Worm (Caenorhabditis elegans) whole organism, early embryonic: ENCODE measurements around the gene F28F8.9.
"Not testable (repeated sequence)": the region's sequence is repeated elsewhere in the genome, so short reads cannot be mapped to it uniquely, and the experiment has no call there.

Source experiments
- B0310.2 ChIP-seq: sonication (generic microtip); optimal IDR thresholded peaks from 2 replicates; lab custom pipeline; 2016; ENCODE audit warnings: mild to moderate bottlenecking, missing genetic modification characterization, missing compliant biosample characterization
- F13C5.2 ChIP-seq: sonication (generic microtip); optimal IDR thresholded peaks from 2 replicates; lab custom pipeline; 2017; ENCODE audit warnings: mild to moderate bottlenecking, missing genetic modification characterization, inconsistent platforms, missing compliant biosample characterization
- aly-1 ChIP-seq: sonication (generic microtip); optimal IDR thresholded peaks from 2 replicates; lab custom pipeline; 2016; ENCODE audit warnings: missing genetic modification characterization, missing compliant biosample characterization
- ama-1 ChIP-seq: fragments of 150-350 bp; optimal IDR thresholded peaks from 2 replicates; lab custom pipeline; 2014
- ceh-13 ChIP-seq: fragments of 200-800 bp; sonication (Bioruptor generic); optimal IDR thresholded peaks from 2 replicates; lab custom pipeline; 2018; ENCODE audit warnings: mild to moderate bottlenecking, missing genetic modification characterization, missing compliant biosample characterization
- ceh-36 ChIP-seq: sonication (generic microtip); optimal IDR thresholded peaks from 2 replicates; lab custom pipeline; 2016; ENCODE audit warnings: missing genetic modification characterization, inconsistent platforms, missing compliant biosample characterization
- ets-7 ChIP-seq: sonication (generic microtip); optimal IDR thresholded peaks from 2 replicates; lab custom pipeline; 2016; ENCODE audit warnings: missing genotype, missing genetic modification characterization, missing compliant biosample characterization
- flt-1 ChIP-seq: fragments of 200-800 bp; sonication (Bioruptor generic); IDR thresholded peaks from 2 replicates; pipeline ENCODE4 v1.3.6; 2022; ENCODE audit warnings: missing genetic modification characterization, missing compliant biosample characterization
- hmbx-1 ChIP-seq: sonication (generic microtip); optimal IDR thresholded peaks from 2 replicates; lab custom pipeline; 2016; ENCODE audit warnings: mild to moderate bottlenecking, missing genetic modification characterization, missing compliant biosample characterization
- hmg-4 ChIP-seq: fragments of 200-800 bp; sonication (Bioruptor generic); optimal IDR thresholded peaks from 2 replicates; lab custom pipeline; 2018; ENCODE audit warnings: mild to moderate bottlenecking, missing genetic modification characterization, missing compliant biosample characterization
- hnd-1 ChIP-seq: sonication (generic microtip); optimal IDR thresholded peaks from 2 replicates; lab custom pipeline; 2016; ENCODE audit warnings: missing genetic modification characterization, missing compliant biosample characterization
- pes-1 ChIP-seq: fragments of 200-800 bp; sonication (Bioruptor generic); IDR thresholded peaks from 2 replicates; pipeline ENCODE4 v1.3.6; 2022; ENCODE audit warnings: missing genetic modification reagents, missing genetic modification characterization, missing compliant biosample characterization
- scrt-1 ChIP-seq: fragments of 200-800 bp; sonication (Bioruptor generic); IDR thresholded peaks from 2 replicates; pipeline ENCODE4 v1.3.6; 2022; ENCODE audit warnings: missing genetic modification characterization, missing compliant biosample characterization
- sea-1 ChIP-seq: fragments of 200-800 bp; sonication (Bioruptor generic); conservative IDR thresholded peaks from 2 replicates; pipeline ENCODE4 v1.3.6; 2022; ENCODE audit warnings: missing genetic modification characterization, missing compliant biosample characterization
- tbx-11 ChIP-seq: fragments of 200-800 bp; sonication (Bioruptor generic); IDR thresholded peaks from 2 replicates; pipeline ENCODE4 v1.3.6; 2022; ENCODE audit warnings: missing genetic modification characterization, missing compliant biosample characterization
- tbx-37 ChIP-seq: fragments of 200-800 bp; sonication (Bioruptor generic); conservative IDR thresholded peaks from 2 replicates; pipeline ENCODE4 v1.3.6; 2022; ENCODE audit warnings: missing genetic modification reagents, missing genetic modification characterization, missing compliant biosample characterization
- tra-4 ChIP-seq: sonication (generic microtip); optimal IDR thresholded peaks from 2 replicates; lab custom pipeline; 2017; ENCODE audit warnings: missing genetic modification characterization, missing compliant biosample characterization

The F28F8.9 gene

ce11 chrV:15599762-15600161 lies 21.3 kb upstream of the F28F8.9 start, which contains the start of gene B0391.14:
TSS of gene B0391.14 (minus strand) at chrV:15599862.
- not testable (repeated sequence) for TF ChIP-seq ama-1 (lab: Kevin White, UChicago); tra-4 (tag; lab: Kevin White, UChicago); aly-1 (tag; lab: Kevin White, UChicago)

ce11 chrV:15594573-15594972 lies 16.1 kb upstream of the F28F8.9 start, which contains the start of gene fbxa-139:
TSS of gene fbxa-139 (minus strand) at chrV:15594673.
- TF ChIP-seq sea-1 (GFP tag; lab: Robert Waterston, UW) (no peak), hmbx-1 (tag; lab: Kevin White, UChicago) (no peak), ama-1 (lab: Kevin White, UChicago) (no peak), B0310.2 (no peak), tbx-37 (GFP tag; lab: Robert Waterston, UW) (no peak), hmg-4 (GFP tag; lab: Kevin White, UChicago) (no peak), F13C5.2 (tag; lab: Kevin White, UChicago) (no peak), flt-1 (GFP tag; lab: Robert Waterston, UW) (no peak), aly-1 (tag; lab: Kevin White, UChicago) (no peak), ets-7 (tag; lab: Kevin White, UChicago) (no peak), tbx-11 (no peak), pes-1 (no peak), ceh-13 (GFP tag; lab: Kevin White, UChicago) (no peak), ceh-36 (tag; lab: Kevin White, UChicago) (no peak), hnd-1 (tag; lab: Kevin White, UChicago) (no peak), scrt-1 (GFP tag; lab: Robert Waterston, UW) (no peak)

- TF ChIP-seq tbx-11 (0 out of 2 replicates have a peak, but pooled peaks have one; percentile 39), scrt-1 (GFP tag; lab: Robert Waterston, UW) (0 out of 2 replicates have a peak, but pooled peaks have one; percentile 41)
Measured at ce11 chrV:15590183-15590667, 11.8 kb upstream of the F28F8.9 start, which contains the start of gene F28F8.7. TSS of gene F28F8.7 (minus strand) at chrV:15590617.

ce11 chrV:15577395-15577896 lies 1.0 kb downstream of the F28F8.9 start, which contains the start of gene atx-3:
TSS of gene atx-3 (minus strand) at chrV:15577445.
- TF ChIP-seq tbx-37 (GFP tag; lab: Robert Waterston, UW), result no peak
- TF ChIP-seq sea-1 (GFP tag; lab: Robert Waterston, UW), result no peak
- no peak for TF ChIP-seq ceh-36 (tag; lab: Kevin White, UChicago)
- no peak for TF ChIP-seq tbx-11
- no peak for TF ChIP-seq aly-1 (tag; lab: Kevin White, UChicago)
- TF ChIP-seq tra-4 (tag; lab: Kevin White, UChicago), result no peak
- no peak for TF ChIP-seq hnd-1 (tag; lab: Kevin White, UChicago)
- no peak for TF ChIP-seq F13C5.2 (tag; lab: Kevin White, UChicago)
- no peak for TF ChIP-seq ceh-13 (GFP tag; lab: Kevin White, UChicago)
- no peak for TF ChIP-seq pes-1
- no peak for TF ChIP-seq ets-7 (tag; lab: Kevin White, UChicago)
- TF ChIP-seq B0310.2, result no peak
- no peak for TF ChIP-seq flt-1 (GFP tag; lab: Robert Waterston, UW)
- no peak for TF ChIP-seq hmbx-1 (tag; lab: Kevin White, UChicago)
- no peak for TF ChIP-seq hmg-4 (GFP tag; lab: Kevin White, UChicago)
- no peak for TF ChIP-seq scrt-1 (GFP tag; lab: Robert Waterston, UW)

- TF ChIP-seq hnd-1 (tag; lab: Kevin White, UChicago) (no peak), aly-1 (tag; lab: Kevin White, UChicago) (no peak), flt-1 (GFP tag; lab: Robert Waterston, UW) (no peak), ceh-36 (tag; lab: Kevin White, UChicago) (no peak)
Measured at ce11 chrV:15575305-15575704, 3.2 kb downstream of the F28F8.9 start, which contains the start of gene mdt-28. TSS of gene mdt-28 (minus strand) at chrV:15575405.

- TF ChIP-seq sea-1 (GFP tag; lab: Robert Waterston, UW) (no peak), scrt-1 (GFP tag; lab: Robert Waterston, UW) (no peak), flt-1 (GFP tag; lab: Robert Waterston, UW) (no peak), hmg-4 (GFP tag; lab: Kevin White, UChicago) (no peak), tra-4 (tag; lab: Kevin White, UChicago) (no peak), B0310.2 (no peak), ama-1 (lab: Kevin White, UChicago) (no peak), hmbx-1 (tag; lab: Kevin White, UChicago) (no peak), tbx-37 (GFP tag; lab: Robert Waterston, UW) (no peak), ceh-36 (tag; lab: Kevin White, UChicago) (no peak), ets-7 (tag; lab: Kevin White, UChicago) (no peak), pes-1 (no peak), tbx-11 (no peak), aly-1 (tag; lab: Kevin White, UChicago) (no peak)
Measured at ce11 chrV:15572613-15573012, 5.9 kb downstream of the F28F8.9 start, which contains the start of gene fbxa-94. TSS of gene fbxa-94 (plus strand) at chrV:15572913.

- TF ChIP-seq tbx-37 (GFP tag; lab: Robert Waterston, UW), result no peak
- TF ChIP-seq ceh-13 (GFP tag; lab: Kevin White, UChicago), result no peak
- no peak for TF ChIP-seq B0310.2
Measured at ce11 chrV:15571006-15571526, 7.4 kb downstream of the F28F8.9 start, which contains the start of gene fbxa-95. TSS of gene fbxa-95 (plus strand) at chrV:15571476.
